Fruit fly (Drosophila melanogaster) whole organism, prepupa: Measurements from ENCODE around the gene CG1113.

ENCODE experiments used
- CG10669 ChIP-seq: fragments of 200-800 bp; sonication (Bioruptor generic); optimal IDR thresholded peaks from 3 replicates; lab custom pipeline; 2018; ENCODE audit warnings: missing biosample characterization, mild to moderate bottlenecking, missing genetic modification characterization, moderate library complexity
- CG11294 ChIP-seq: fragments of 200-800 bp; sonication (Bioruptor generic); IDR thresholded peaks from 2 replicates; pipeline ENCODE4 v1.3.6; 2022; ENCODE audit warnings: missing biosample characterization, missing genetic modification characterization
- CG11762 ChIP-seq: fragments of 200-800 bp; sonication (Bioruptor generic); optimal IDR thresholded peaks from 3 replicates; lab custom pipeline; 2016; ENCODE audit warnings: missing biosample characterization, missing genetic modification characterization; ENCODE audit not compliant: insufficient read depth
- CG11902 ChIP-seq: fragments of 200-800 bp; sonication (Bioruptor generic); optimal IDR thresholded peaks from 3 replicates; lab custom pipeline; 2016; ENCODE audit warnings: missing biosample characterization, missing genetic modification characterization
- CG1621 ChIP-seq: fragments of 200-800 bp; sonication (Bioruptor generic); optimal IDR thresholded peaks from 3 replicates; lab custom pipeline; 2018; ENCODE audit warnings: missing biosample characterization, mild to moderate bottlenecking, missing genetic modification characterization
- CG16779 ChIP-seq: fragments of 200-800 bp; sonication (Bioruptor generic); optimal IDR thresholded peaks from 3 replicates; lab custom pipeline; 2017; ENCODE audit warnings: missing biosample characterization, mild to moderate bottlenecking, missing genetic modification characterization
- CG3032 ChIP-seq: fragments of 200-800 bp; optimal IDR thresholded peaks from 2 replicates; lab custom pipeline; 2019; ENCODE audit warnings: missing biosample characterization, mild to moderate bottlenecking, missing genetic modification characterization, moderate library complexity
- CG31627 ChIP-seq: fragments of 200-800 bp; sonication (Bioruptor generic); optimal IDR thresholded peaks from 3 replicates; lab custom pipeline; 2016; ENCODE audit warnings: missing biosample characterization, missing genetic modification characterization
- CG32006 ChIP-seq: fragments of 200-800 bp; sonication (Bioruptor generic); optimal IDR thresholded peaks from 3 replicates; lab custom pipeline; 2017; ENCODE audit warnings: missing biosample characterization, mild to moderate bottlenecking, missing genetic modification characterization
- CG34406 ChIP-seq: fragments of 200-800 bp; sonication (Bioruptor generic); optimal IDR thresholded peaks from 3 replicates; lab custom pipeline; 2016; ENCODE audit warnings: missing biosample characterization, missing genetic modification characterization
- CG4318 ChIP-seq: fragments of 200-800 bp; sonication (Bioruptor generic); optimal IDR thresholded peaks from 3 replicates; lab custom pipeline; 2017; ENCODE audit warnings: missing biosample characterization, mild to moderate bottlenecking, missing genetic modification characterization
- CG6163 ChIP-seq: fragments of 200-800 bp; sonication (Bioruptor generic); IDR thresholded peaks from 3 replicates; pipeline ENCODE4 v1.3.6; 2022; ENCODE audit warnings: missing biosample characterization, missing genetic modification characterization
- CG6792 ChIP-seq: fragments of 200-800 bp; sonication (Bioruptor generic); optimal IDR thresholded peaks from 3 replicates; lab custom pipeline; 2016; ENCODE audit warnings: missing biosample characterization, missing genetic modification characterization
- CG6808 ChIP-seq: fragments of 200-800 bp; sonication (Bioruptor generic); optimal IDR thresholded peaks from 3 replicates; lab custom pipeline; 2017; ENCODE audit warnings: missing biosample characterization, missing genetic modification characterization, mild to moderate bottlenecking, moderate library complexity, missing genetic modification reagents
- CG7368 ChIP-seq: fragments of 200-800 bp; sonication (Bioruptor generic); optimal IDR thresholded peaks from 3 replicates; lab custom pipeline; 2016; ENCODE audit warnings: missing biosample characterization, missing genetic modification characterization
- CG8119 ChIP-seq: fragments of 200-800 bp; sonication (Bioruptor generic); IDR thresholded peaks from 3 replicates; pipeline ENCODE4 v1.3.6; 2022; ENCODE audit warnings: missing biosample characterization, missing genetic modification characterization
- CG8319 ChIP-seq: fragments of 200-800 bp; sonication (Bioruptor generic); optimal IDR thresholded peaks from 3 replicates; lab custom pipeline; 2016; ENCODE audit warnings: missing biosample characterization, missing genetic modification characterization
- CG9139 ChIP-seq: fragments of 200-800 bp; sonication (Bioruptor generic); optimal IDR thresholded peaks from 3 replicates; lab custom pipeline; 2017; ENCODE audit warnings: missing biosample characterization, mild to moderate bottlenecking, missing genetic modification characterization
- Eip78C ChIP-seq: fragments of 200-800 bp; sonication (Bioruptor generic); peaks from one replicate; lab custom pipeline; 2016; ENCODE audit warnings: missing biosample characterization, missing genetic modification characterization
- Eip93F ChIP-seq: fragments of 200-800 bp; sonication (Bioruptor generic); optimal IDR thresholded peaks from 2 replicates; lab custom pipeline; 2016; ENCODE audit warnings: missing biosample characterization, mild to moderate bottlenecking, missing genetic modification characterization
- Ets21C ChIP-seq: fragments of 200-800 bp; sonication (Bioruptor generic); optimal IDR thresholded peaks from 3 replicates; lab custom pipeline; 2016; ENCODE audit warnings: missing biosample characterization, missing genetic modification characterization
- Hr38 ChIP-seq: sonication (Bioruptor generic); optimal IDR thresholded peaks from 2 replicates; lab custom pipeline; 2016; ENCODE audit warnings: missing biosample characterization, missing genetic modification characterization
- Hr4 ChIP-seq: fragments of 200-800 bp; sonication (Bioruptor generic); optimal IDR thresholded peaks from 3 replicates; lab custom pipeline; 2016; ENCODE audit warnings: missing biosample characterization, missing genetic modification characterization
- Lpt ChIP-seq: fragments of 200-800 bp; sonication (Bioruptor generic); optimal IDR thresholded peaks from 3 replicates; lab custom pipeline; 2016; ENCODE audit warnings: missing biosample characterization, missing genetic modification characterization
- Met ChIP-seq: fragments of 200-800 bp; sonication (Bioruptor generic); optimal IDR thresholded peaks from 3 replicates; lab custom pipeline; 2016; ENCODE audit warnings: missing biosample characterization, missing genetic modification characterization
- Smox ChIP-seq: fragments of 200-800 bp; sonication (Bioruptor generic); optimal IDR thresholded peaks from 3 replicates; lab custom pipeline; 2016; ENCODE audit warnings: missing biosample characterization, missing genetic modification characterization
- Sox102F ChIP-seq: fragments of 200-800 bp; sonication (Bioruptor generic); optimal IDR thresholded peaks from 2 replicates; lab custom pipeline; 2016; ENCODE audit warnings: missing biosample characterization, mild to moderate bottlenecking, missing genetic modification characterization
- Sox14 ChIP-seq: fragments of 200-800 bp; sonication (Bioruptor generic); optimal IDR thresholded peaks from 3 replicates; lab custom pipeline; 2016; ENCODE audit warnings: missing biosample characterization, missing genetic modification characterization
- Sox15 ChIP-seq: fragments of 200-800 bp; sonication (Bioruptor generic); optimal IDR thresholded peaks from 3 replicates; lab custom pipeline; 2016; ENCODE audit warnings: missing biosample characterization, missing genetic modification characterization
- acj6 ChIP-seq: fragments of 200-800 bp; sonication (Bioruptor generic); optimal IDR thresholded peaks from 3 replicates; lab custom pipeline; 2016; ENCODE audit warnings: missing biosample characterization, missing genetic modification characterization
- cyc ChIP-seq: fragments of 200-800 bp; sonication (Bioruptor generic); optimal IDR thresholded peaks from 3 replicates; lab custom pipeline; 2016; ENCODE audit warnings: missing biosample characterization, missing genetic modification characterization
- dac ChIP-seq: fragments of 200-800 bp; sonication (Bioruptor generic); optimal IDR thresholded peaks from 2 replicates; lab custom pipeline; 2017; ENCODE audit warnings: missing biosample characterization, mild to moderate bottlenecking, missing genetic modification characterization
- eg ChIP-seq: fragments of 200-800 bp; sonication (Bioruptor generic); IDR thresholded peaks from 3 replicates; pipeline ENCODE4 v1.3.6; 2022; ENCODE audit warnings: missing biosample characterization, missing genetic modification characterization
- esn ChIP-seq: fragments of 200-800 bp; sonication (Bioruptor generic); optimal IDR thresholded peaks from 2 replicates; lab custom pipeline; 2016; ENCODE audit warnings: missing biosample characterization, mild to moderate bottlenecking, missing genetic modification characterization, moderate library complexity
- fd59A ChIP-seq: fragments of 200-800 bp; sonication (Bioruptor generic); optimal IDR thresholded peaks from 2 replicates; lab custom pipeline; 2017; ENCODE audit warnings: missing biosample characterization, mild to moderate bottlenecking, missing genetic modification characterization, missing genetic modification reagents
- fd85E ChIP-seq: fragments of 200-800 bp; sonication (Bioruptor generic); optimal IDR thresholded peaks from 3 replicates; lab custom pipeline; 2016; ENCODE audit warnings: missing biosample characterization, missing genetic modification characterization
- fkh ChIP-seq: fragments of 200-800 bp; sonication (Bioruptor generic); optimal IDR thresholded peaks from 3 replicates; lab custom pipeline; 2017; ENCODE audit warnings: missing biosample characterization, mild to moderate bottlenecking, missing genetic modification characterization, moderate library complexity
- lz ChIP-seq: fragments of 200-800 bp; sonication (Bioruptor generic); optimal IDR thresholded peaks from 3 replicates; lab custom pipeline; 2016; ENCODE audit warnings: missing biosample characterization, missing genetic modification characterization
- spab ChIP-seq: fragments of 200-800 bp; sonication (Bioruptor generic); optimal IDR thresholded peaks from 2 replicates; lab custom pipeline; 2017; ENCODE audit warnings: missing biosample characterization, mild to moderate bottlenecking, missing genetic modification characterization, missing genetic modification reagents
- svp ChIP-seq: fragments of 200-800 bp; sonication (Bioruptor generic); peaks from one replicate; lab custom pipeline; 2016; ENCODE audit warnings: missing biosample characterization, missing genetic modification characterization

CG1113 gene

dm6 chr3R:5283360-5283963, 30.5 kb downstream of the CG1113 start (continued):
- TF ChIP-seq Ets21C (GFP tag; lab: Kevin White, UChicago) (peak; percentile 86), CG16779 (tag; lab: Kevin White, UChicago) (peak; percentile 80), CG11294 (GFP tag; lab: Robert Waterston, UW) (peak; percentile 76), cyc (GFP tag; lab: Kevin White, UChicago) (peak; percentile 88), fd85E (peak; percentile 33), CG10669 (peak; percentile 79), Eip93F (GFP tag; lab: Kevin White, UChicago) (peak; percentile 65), CG8319 (GFP tag; lab: Kevin White, UChicago) (peak; percentile 80), Sox15 (GFP tag; lab: Kevin White, UChicago) (peak; percentile 74), CG34406 (peak; percentile 86), CG7368 (GFP tag; lab: Kevin White, UChicago) (peak; percentile 82), CG1621 (tag; lab: Kevin White, UChicago) (peak; percentile 69), Met (GFP tag; lab: Kevin White, UChicago) (peak; percentile 90), fkh (peak; percentile 66), Hr38 (GFP tag; lab: Kevin White, UChicago) (no peak), Eip78C (peak; percentile 98), dac (GFP tag; lab: Kevin White, UChicago) (peak; percentile 93), esn (GFP tag; lab: Kevin White, UChicago) (peak; percentile 92)

dm6 chr3R:5285937-5286336, 33.0 kb downstream of the CG1113 start:
- TF ChIP-seq lz (no peak), acj6 (GFP tag; lab: Kevin White, UChicago) (no peak), CG11762 (GFP tag; lab: Kevin White, UChicago) (no peak), CG32006 (GFP tag; lab: Kevin White, UChicago) (no peak), CG9139 (GFP tag; lab: Kevin White, UChicago) (no peak), cyc (GFP tag; lab: Kevin White, UChicago) (no peak), fd59A (GFP tag; lab: Kevin White, UChicago) (no peak), CG11294 (GFP tag; lab: Robert Waterston, UW) (no peak), CG6792 (GFP tag; lab: Kevin White, UChicago) (no peak), Sox14 (GFP tag; lab: Kevin White, UChicago) (no peak), spab (no peak), Eip78C (no peak), CG8319 (GFP tag; lab: Kevin White, UChicago) (no peak), dac (GFP tag; lab: Kevin White, UChicago) (no peak), CG34406 (no peak), CG10669 (no peak)

- TF ChIP-seq CG31627 (GFP tag; lab: Kevin White, UChicago) (no peak), CG6163 (GFP tag; lab: Robert Waterston, UW) (no peak), fd85E (no peak), Eip93F (GFP tag; lab: Kevin White, UChicago) (no peak), eg (GFP tag; lab: Robert Waterston, UW) (no peak), CG9139 (GFP tag; lab: Kevin White, UChicago) (no peak), Sox102F (no peak), CG4318 (GFP tag; lab: Kevin White, UChicago) (no peak), svp (peak; percentile 86), CG6808 (GFP tag; lab: Kevin White, UChicago) (no peak), Hr4 (GFP tag; lab: Kevin White, UChicago) (no peak), CG11902 (GFP tag; lab: Kevin White, UChicago) (no peak), CG1621 (tag; lab: Kevin White, UChicago) (no peak), CG3032 (tag; lab: Kevin White, UChicago) (no peak), CG8119 (GFP tag; lab: Robert Waterston, UW) (0 out of 3 replicates have a peak, but pooled peaks have one; percentile 25), acj6 (GFP tag; lab: Kevin White, UChicago) (no peak), CG6792 (GFP tag; lab: Kevin White, UChicago) (no peak), CG11762 (GFP tag; lab: Kevin White, UChicago) (no peak), Smox (GFP tag; lab: Kevin White, UChicago) (no peak), Lpt (GFP tag; lab: Kevin White, UChicago) (peak; percentile 38)
Measured at dm6 chr3R:5286918-5287636, 34.1 kb downstream of the CG1113 start.
